Worm (Caenorhabditis elegans): ENCODE measurements around the gene srsx-16.

The srsx-16 gene

ce11 chrIV:5627056-5627455 is 7.5 kb upstream of the srsx-16 start, which contains the start of gene srsx-14:
Gene srsx-14, minus strand, starts transcription at chrIV:5627156.
- TF ChIP-seq mab-9 (GFP tag; IDR thresholded peaks at IDR 0.05): no peak
- no peak for TF ChIP-seq rnt-1 (tag; optimal IDR thresholded peaks at IDR 0.05)
- no peak for TF ChIP-seq sup-37 (GFP tag; optimal IDR thresholded peaks at IDR 0.05)
- TF ChIP-seq ceh-88 (GFP tag; IDR thresholded peaks at IDR 0.05): no peak
- TF ChIP-seq snpc-4 (tag; optimal IDR thresholded peaks at IDR 0.05): no peak
- no peak for TF ChIP-seq ceh-82 (tag; optimal IDR thresholded peaks at IDR 0.05)
- TF ChIP-seq nhr-76 (tag; optimal IDR thresholded peaks at IDR 0.05): no peak
- no peak for TF ChIP-seq ceh-90 (tag; optimal IDR thresholded peaks at IDR 0.05)
- TF ChIP-seq nhr-28 (tag; optimal IDR thresholded peaks at IDR 0.05): no peak
- TF ChIP-seq tbx-2 (tag; optimal IDR thresholded peaks at IDR 0.05): no peak
- no peak for TF ChIP-seq nhr-84 (tag; optimal IDR thresholded peaks at IDR 0.05)
- no peak for TF ChIP-seq unc-98 (GFP tag; IDR thresholded peaks at IDR 0.05)
- no peak for TF ChIP-seq vab-15 (tag; optimal IDR thresholded peaks at IDR 0.05)
- TF ChIP-seq pag-3 (tag; optimal IDR thresholded peaks at IDR 0.05; ENCODE audit: borderline replicate concordance, insufficient read depth): no peak
- no peak for TF ChIP-seq mdl-1 (tag; optimal IDR thresholded peaks at IDR 0.05)
- no peak for TF ChIP-seq jun-1 (tag; optimal IDR thresholded peaks at IDR 0.05)
- no peak for TF ChIP-seq lin-15B (tag; optimal IDR thresholded peaks at IDR 0.05)
- TF ChIP-seq ces-1 (GFP tag; optimal IDR thresholded peaks at IDR 0.05): no peak

DNA sequence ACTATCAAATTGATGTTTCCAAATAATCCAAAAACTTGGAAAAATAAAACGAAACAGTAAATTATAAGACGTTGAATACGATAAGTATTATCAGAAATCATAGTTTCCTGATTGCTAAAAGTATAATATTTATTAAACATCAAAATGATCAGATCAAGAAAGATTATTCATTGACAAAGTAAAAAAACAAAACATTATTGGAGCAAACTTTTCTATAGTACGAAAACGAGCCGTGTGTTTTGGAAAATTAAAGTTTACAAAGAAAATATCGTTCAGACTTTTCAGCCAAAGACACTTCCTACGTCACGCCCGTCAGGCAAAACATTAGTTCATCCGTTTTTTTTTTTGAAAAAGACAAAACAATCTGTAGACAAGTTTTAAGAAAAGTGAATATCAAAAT is 4.2 kb upstream of the srsx-16 start, which contains the start of gene srsx-15:
srsx-15 (minus strand) TSS at position 101 of the 400 bp plus-strand sequence.
- TF ChIP-seq lin-14 (GFP tag; optimal IDR thresholded peaks at IDR 0.05): no peak
- TF ChIP-seq efl-1 (optimal IDR thresholded peaks at IDR 0.05): no peak
- TF ChIP-seq efl-1 (GFP tag; optimal IDR thresholded peaks at IDR 0.05 in 1 of 2): peak in 1 of 2 experiments; percentile 72

- TF ChIP-seq snu-23 (GFP tag; optimal IDR thresholded peaks at IDR 0.05): no peak
- no peak for TF ChIP-seq nhr-90 (tag; optimal IDR thresholded peaks at IDR 0.05; ENCODE audit: poor library complexity)
- peak; percentile 55 for TF ChIP-seq elt-2 (tag; optimal IDR thresholded peaks at IDR 0.05)
- TF ChIP-seq blmp-1 (tag; optimal IDR thresholded peaks at IDR 0.05): no peak
Measured at ce11 chrIV:5614558-5615026, 5.0 kb downstream of the srsx-16 start, which contains the start of gene C39H7.4. Gene C39H7.4, minus strand, starts transcription at chrIV:5614608.

DNA sequence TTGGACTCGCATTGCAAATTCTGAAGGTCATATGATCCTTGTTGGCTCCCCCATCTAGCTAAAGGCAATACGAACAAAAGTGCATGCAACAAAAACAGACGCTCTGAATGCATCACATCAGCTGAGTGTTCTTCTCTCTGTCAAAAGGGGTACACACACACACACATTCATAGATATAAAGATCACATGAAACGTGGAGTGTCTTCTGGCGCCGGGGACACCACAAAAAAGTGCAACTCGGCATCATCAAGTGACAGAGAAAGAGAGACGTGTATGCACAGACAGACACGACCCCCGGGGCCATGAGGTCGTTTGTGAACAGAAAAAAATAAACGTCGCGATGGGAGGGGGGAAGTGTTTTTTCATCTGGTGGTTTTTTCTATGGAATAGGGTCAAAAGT is 12.2 kb downstream of the srsx-16 start:
- TF ChIP-seq nhr-90 (tag; optimal IDR thresholded peaks at IDR 0.05; ENCODE audit: poor library complexity): no peak
- no peak for TF ChIP-seq efl-3 (GFP tag; optimal IDR thresholded peaks at IDR 0.05)
- no peak for TF ChIP-seq hlh-17 (GFP tag; optimal IDR thresholded peaks at IDR 0.05; ENCODE audit: borderline replicate concordance)
- no peak for TF ChIP-seq hlh-4 (tag; optimal IDR thresholded peaks at IDR 0.05)
- TF ChIP-seq sox-4 (tag; optimal IDR thresholded peaks at IDR 0.05): no peak
- TF ChIP-seq nhr-28 (tag; optimal IDR thresholded peaks at IDR 0.05): no peak
- TF ChIP-seq nhr-19 (GFP tag; conservative IDR thresholded peaks at IDR 0.05): peak; percentile 40; the same call in 1 of the 2 replicates
- TF ChIP-seq tlp-1 (tag; optimal IDR thresholded peaks at IDR 0.05): no peak
- no peak for TF ChIP-seq nhr-237 (tag; optimal IDR thresholded peaks at IDR 0.05)
- no peak for TF ChIP-seq nhr-11 (tag; optimal IDR thresholded peaks at IDR 0.05)
- TF ChIP-seq mab-9 (GFP tag; IDR thresholded peaks at IDR 0.05): no peak
- TF ChIP-seq snpc-4 (tag; optimal IDR thresholded peaks at IDR 0.05): peak; percentile 44
- peak; percentile 73 for TF ChIP-seq mep-1 (tag; optimal IDR thresholded peaks at IDR 0.05)
- TF ChIP-seq egl-27 (tag; optimal IDR thresholded peaks at IDR 0.05): no peak
- TF ChIP-seq nhr-84 (tag; optimal IDR thresholded peaks at IDR 0.05): no peak
- TF ChIP-seq aha-1 (tag; optimal IDR thresholded peaks at IDR 0.05): no peak
- TF ChIP-seq C04F5.9 (tag; optimal IDR thresholded peaks at IDR 0.05): no peak
- peak; percentile 48 for TF ChIP-seq ama-1 (optimal IDR thresholded peaks at IDR 0.05)
- TF ChIP-seq ceh-63 (GFP tag; optimal IDR thresholded peaks at IDR 0.05): no peak
- TF ChIP-seq fkh-10 (GFP tag; optimal IDR thresholded peaks at IDR 0.05): peak; percentile 26
- TF ChIP-seq ceh-88 (GFP tag; IDR thresholded peaks at IDR 0.05): no peak
- TF ChIP-seq unc-86 (tag; optimal IDR thresholded peaks at IDR 0.05): peak; percentile 19
- TF ChIP-seq lir-3 (tag; optimal IDR thresholded peaks at IDR 0.05; ENCODE audit: poor library complexity): peak; percentile 12
- no peak for TF ChIP-seq zip-4 (GFP tag; optimal IDR thresholded peaks at IDR 0.05)
- TF ChIP-seq ceh-82 (tag; optimal IDR thresholded peaks at IDR 0.05): peak in 1 of 3 experiments; percentile 64
- no peak for TF ChIP-seq ces-1 (GFP tag; optimal IDR thresholded peaks at IDR 0.05)
- TF ChIP-seq ceh-8 (GFP tag; optimal IDR thresholded peaks at IDR 0.05): peak; percentile 18
- no peak for TF ChIP-seq elt-2 (tag; optimal IDR thresholded peaks at IDR 0.05)
- TF ChIP-seq nhr-20 (tag; optimal IDR thresholded peaks at IDR 0.05): peak; percentile 39
- no peak for TF ChIP-seq lin-39 (tag; optimal IDR thresholded peaks at IDR 0.05)
- no peak for TF ChIP-seq egl-13 (tag; optimal IDR thresholded peaks at IDR 0.05)

All from whole organism, L1 larva.